Worm (Caenorhabditis elegans) whole organism, L4 larva: ENCODE results near the gene sptl-3.

Source experiments
- Y5F2A.4 ChIP-seq: fragments of 200-800 bp; sonication (Bioruptor generic); optimal IDR thresholded peaks from 2 replicates; lab custom pipeline; 2018; ENCODE audit warnings: mild to moderate bottlenecking, missing genetic modification characterization, missing compliant biosample characterization
- ceh-32 ChIP-seq: sonication (generic microtip); optimal IDR thresholded peaks from 2 replicates; lab custom pipeline; 2016; ENCODE audit warnings: mild to moderate bottlenecking, missing genetic modification characterization, missing compliant biosample characterization; ENCODE audit not compliant: poor library complexity
- dpl-1 ChIP-seq: fragments of 150-350 bp; optimal IDR thresholded peaks from 2 replicates; lab custom pipeline; 2014; ENCODE audit warnings: missing biosample characterization, missing genetic modification reagents, missing genetic modification characterization
- lin-13 ChIP-seq: fragments of 150-350 bp; optimal IDR thresholded peaks from 2 replicates; lab custom pipeline; 2014; ENCODE audit warnings: missing biosample characterization, missing genetic modification reagents, missing genetic modification characterization
- lin-29 ChIP-seq: fragments of 200-800 bp; sonication (Bioruptor generic); IDR thresholded peaks from 2 replicates; pipeline ENCODE4 v1.3.6; 2022; ENCODE audit warnings: missing genetic modification reagents, missing genetic modification characterization, missing compliant biosample characterization
- madf-9 ChIP-seq: fragments of 200-800 bp; sonication (Bioruptor generic); conservative IDR thresholded peaks from 2 replicates; pipeline ENCODE4 v1.3.6; 2022; ENCODE audit warnings: missing genetic modification reagents, missing genetic modification characterization, missing compliant biosample characterization
- nhr-76 ChIP-seq: fragments of 150-350 bp; optimal IDR thresholded peaks from 2 replicates; lab custom pipeline; 2014; ENCODE audit warnings: missing biosample characterization, missing genetic modification characterization
- nhr-77 ChIP-seq: fragments of 150-350 bp; optimal IDR thresholded peaks from 2 replicates; lab custom pipeline; 2014; ENCODE audit warnings: missing biosample characterization, missing genetic modification characterization
- pqm-1 ChIP-seq: sonication (generic microtip); optimal IDR thresholded peaks from 2 replicates; lab custom pipeline; 2017; ENCODE audit warnings: missing biosample characterization, missing genetic modification characterization
- snpc-4 ChIP-seq: fragments of 150-350 bp; optimal IDR thresholded peaks from 2 replicates; lab custom pipeline; 2014; ENCODE audit warnings: missing biosample characterization, missing genetic modification characterization
- unc-62 ChIP-seq, 3 experiments: fragments of 150-350 bp in 1 of 3; sonication (generic microtip); optimal IDR thresholded peaks in 2 of 3; peaks in 1 of 3; 1 replicate in 1 of 3; 2 replicates in 2 of 3; lab custom pipeline; 2014 to 2017; ENCODE audit warnings: missing biosample characterization in 3 of 3, missing genetic modification characterization in 3 of 3, missing genetic modification reagents in 3 of 3, missing genotype in 1 of 3
- ztf-11 ChIP-seq: fragments of 150-350 bp; optimal IDR thresholded peaks from 2 replicates; lab custom pipeline; 2014; ENCODE audit warnings: missing biosample characterization, missing genetic modification characterization

DNA sequence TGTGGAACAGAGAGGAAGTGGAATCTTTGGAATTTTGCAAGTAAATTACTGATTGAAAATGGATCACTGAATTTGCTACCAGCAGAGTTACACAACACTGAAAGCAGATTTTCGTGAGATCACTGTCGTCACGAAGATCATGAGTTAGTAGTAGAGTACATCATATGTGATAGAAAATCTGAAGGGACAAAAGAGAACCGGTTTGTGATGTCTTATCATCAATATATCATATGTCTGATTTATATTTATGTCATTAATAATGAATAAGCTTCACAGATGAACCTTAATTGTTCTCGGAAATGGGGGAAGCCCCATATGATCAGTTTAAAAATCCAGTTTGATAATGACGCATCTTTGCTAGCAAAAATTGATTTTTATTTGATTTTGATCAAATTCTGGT, 42.9 kb downstream of the sptl-3 start:
- TF ChIP-seq nhr-76 (tag; lab: Kevin White, UChicago) (no peak), lin-29 (GFP tag; lab: Robert Waterston, UW) (no peak), dpl-1 (no peak), Y5F2A.4 (GFP tag; lab: Kevin White, UChicago) (no peak), unc-62 (GFP tag; optimal IDR thresholded peaks at IDR 0.05 in 1 of 2; lab: Kevin White, UChicago) (no peak), unc-62 (tag; optimal IDR thresholded peaks at IDR 0.05; lab: Kevin White, UChicago) (no peak), pqm-1 (tag; lab: Kevin White, UChicago) (no peak), snpc-4 (tag; lab: Kevin White, UChicago) (no peak), ztf-11 (tag; lab: Kevin White, UChicago) (no peak), ceh-32 (no peak), nhr-77 (tag; lab: Kevin White, UChicago) (no peak), lin-13 (GFP tag; lab: Kevin White, UChicago) (no peak), madf-9 (GFP tag; lab: Robert Waterston, UW) (no peak)
